Worm (Caenorhabditis elegans) whole organism, mixed stage, embryonic: ENCODE measurements around the gene T19D12.2.

ENCODE experiments used
- drap-1 ChIP-seq: fragments of 200-800 bp; sonication (Bioruptor generic); optimal IDR thresholded peaks from 3 replicates; lab custom pipeline; 2018; ENCODE audit warnings: mild to moderate bottlenecking, missing genetic modification characterization, missing compliant biosample characterization
- lsy-2 ChIP-seq: fragments of 150-350 bp; optimal IDR thresholded peaks from 2 replicates; lab custom pipeline; 2014; ENCODE audit warnings: missing biosample characterization, missing genetic modification characterization
- nhr-237 ChIP-seq: fragments of 150-350 bp; optimal IDR thresholded peaks from 2 replicates; lab custom pipeline; 2014; ENCODE audit warnings: missing biosample characterization, missing genetic modification characterization
- nhr-28 ChIP-seq: fragments of 150-350 bp; optimal IDR thresholded peaks from 2 replicates; lab custom pipeline; 2014; ENCODE audit warnings: missing biosample characterization, missing genetic modification characterization
- pha-4 ChIP-seq: fragments of 150-350 bp; optimal IDR thresholded peaks from 2 replicates; lab custom pipeline; 2018; ENCODE audit warnings: missing biosample characterization, missing genetic modification reagents, missing genetic modification characterization
- sem-2 ChIP-seq: fragments of 200-800 bp; sonication (Bioruptor generic); optimal IDR thresholded peaks from 2 replicates; lab custom pipeline; 2018; ENCODE audit warnings: mild to moderate bottlenecking, missing genetic modification characterization, missing compliant biosample characterization

DNA sequence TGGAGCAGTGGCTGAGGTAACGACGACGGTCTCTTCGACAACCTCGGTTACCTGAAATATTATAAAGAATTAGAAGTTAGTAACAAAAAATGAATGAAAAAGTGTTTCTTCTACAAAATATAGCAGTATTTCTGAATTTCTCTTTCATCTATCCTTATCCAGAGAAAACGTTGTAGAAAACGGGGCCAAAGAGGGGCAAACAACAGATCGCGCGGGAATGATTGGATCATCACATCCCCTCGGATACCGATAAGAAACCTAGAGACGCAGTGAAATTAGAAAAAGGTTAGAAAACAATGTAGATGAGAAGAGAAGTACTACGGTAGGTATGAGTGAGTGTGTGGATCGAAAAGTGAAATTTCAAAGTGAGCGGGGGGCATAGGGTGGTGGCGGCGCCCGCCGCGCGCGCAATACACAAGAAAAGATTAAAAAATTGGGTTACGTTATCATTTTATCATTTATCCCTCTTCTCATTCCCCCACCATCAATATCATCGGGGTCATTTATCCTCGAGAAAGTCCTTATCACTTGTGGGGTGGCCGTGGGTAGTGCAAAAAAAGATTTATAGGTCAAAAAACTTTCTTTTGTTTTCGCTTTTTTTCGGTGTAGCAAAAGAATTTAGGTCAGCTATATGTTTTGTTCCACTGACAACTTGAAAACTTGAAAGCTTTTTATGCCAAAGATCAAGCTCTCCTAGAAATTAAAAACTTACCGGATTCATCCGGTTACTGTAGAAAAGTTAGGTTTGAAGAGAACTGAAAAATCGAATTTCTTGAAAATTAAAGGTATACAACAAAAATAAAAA lies 51.2 kb downstream of the T19D12.2 start, which contains the start of the genes dpy-10 and T14B4.19:
- no peak for TF ChIP-seq sem-2
- no peak for TF ChIP-seq drap-1
- no peak for TF ChIP-seq lsy-2
- TF ChIP-seq pha-4 (tag; lab: Kevin White, UChicago), result no peak
- no peak for TF ChIP-seq nhr-237 (tag; lab: Kevin White, UChicago)
- TF ChIP-seq nhr-28, result no peak
